Fruit fly (Drosophila melanogaster) whole organism, prepupa: ENCODE measurements around the gene PIP82.

Experiments used
- CG10631 ChIP-seq: fragments of 200-800 bp; sonication (Bioruptor generic); optimal IDR thresholded peaks from 2 replicates; lab custom pipeline; 2016; ENCODE audit warnings: missing biosample characterization, missing genetic modification characterization
- CG10669 ChIP-seq: fragments of 200-800 bp; sonication (Bioruptor generic); optimal IDR thresholded peaks from 3 replicates; lab custom pipeline; 2018; ENCODE audit warnings: missing biosample characterization, mild to moderate bottlenecking, missing genetic modification characterization, moderate library complexity
- CG11762 ChIP-seq: fragments of 200-800 bp; sonication (Bioruptor generic); optimal IDR thresholded peaks from 3 replicates; lab custom pipeline; 2016; ENCODE audit warnings: missing biosample characterization, missing genetic modification characterization; ENCODE audit not compliant: insufficient read depth
- CG11902 ChIP-seq: fragments of 200-800 bp; sonication (Bioruptor generic); optimal IDR thresholded peaks from 3 replicates; lab custom pipeline; 2016; ENCODE audit warnings: missing biosample characterization, missing genetic modification characterization
- CG15336 ChIP-seq: fragments of 200-800 bp; sonication (Bioruptor generic); IDR thresholded peaks from 2 replicates; pipeline ENCODE4 v1.3.6; 2022; ENCODE audit warnings: missing biosample characterization, missing genetic modification characterization
- CG1621 ChIP-seq: fragments of 200-800 bp; sonication (Bioruptor generic); optimal IDR thresholded peaks from 3 replicates; lab custom pipeline; 2018; ENCODE audit warnings: missing biosample characterization, mild to moderate bottlenecking, missing genetic modification characterization
- CG16779 ChIP-seq: fragments of 200-800 bp; sonication (Bioruptor generic); optimal IDR thresholded peaks from 3 replicates; lab custom pipeline; 2017; ENCODE audit warnings: missing biosample characterization, mild to moderate bottlenecking, missing genetic modification characterization
- CG3032 ChIP-seq: fragments of 200-800 bp; optimal IDR thresholded peaks from 2 replicates; lab custom pipeline; 2019; ENCODE audit warnings: missing biosample characterization, mild to moderate bottlenecking, missing genetic modification characterization, moderate library complexity
- CG31627 ChIP-seq: fragments of 200-800 bp; sonication (Bioruptor generic); optimal IDR thresholded peaks from 3 replicates; lab custom pipeline; 2016; ENCODE audit warnings: missing biosample characterization, missing genetic modification characterization
- CG3919 ChIP-seq: fragments of 200-800 bp; sonication (Bioruptor generic); optimal IDR thresholded peaks from 3 replicates; lab custom pipeline; 2016; ENCODE audit warnings: missing biosample characterization, missing genetic modification characterization
- CG4318 ChIP-seq: fragments of 200-800 bp; sonication (Bioruptor generic); optimal IDR thresholded peaks from 3 replicates; lab custom pipeline; 2017; ENCODE audit warnings: missing biosample characterization, mild to moderate bottlenecking, missing genetic modification characterization
- CG6163 ChIP-seq: fragments of 200-800 bp; sonication (Bioruptor generic); IDR thresholded peaks from 3 replicates; pipeline ENCODE4 v1.3.6; 2022; ENCODE audit warnings: missing biosample characterization, missing genetic modification characterization
- CG6792 ChIP-seq: fragments of 200-800 bp; sonication (Bioruptor generic); optimal IDR thresholded peaks from 3 replicates; lab custom pipeline; 2016; ENCODE audit warnings: missing biosample characterization, missing genetic modification characterization
- CG6808 ChIP-seq: fragments of 200-800 bp; sonication (Bioruptor generic); optimal IDR thresholded peaks from 3 replicates; lab custom pipeline; 2017; ENCODE audit warnings: missing biosample characterization, missing genetic modification characterization, mild to moderate bottlenecking, moderate library complexity, missing genetic modification reagents
- CG6854 ChIP-seq: fragments of 200-800 bp; sonication (Bioruptor generic); optimal IDR thresholded peaks from 2 replicates; lab custom pipeline; 2017; ENCODE audit warnings: missing biosample characterization, mild to moderate bottlenecking, missing genetic modification characterization
- CG7368 ChIP-seq: fragments of 200-800 bp; sonication (Bioruptor generic); optimal IDR thresholded peaks from 3 replicates; lab custom pipeline; 2016; ENCODE audit warnings: missing biosample characterization, missing genetic modification characterization
- CG8119 ChIP-seq: fragments of 200-800 bp; sonication (Bioruptor generic); IDR thresholded peaks from 3 replicates; pipeline ENCODE4 v1.3.6; 2022; ENCODE audit warnings: missing biosample characterization, missing genetic modification characterization
- CG8319 ChIP-seq: fragments of 200-800 bp; sonication (Bioruptor generic); optimal IDR thresholded peaks from 3 replicates; lab custom pipeline; 2016; ENCODE audit warnings: missing biosample characterization, missing genetic modification characterization
- CG8632 ChIP-seq: fragments of 200-800 bp; sonication (Bioruptor generic); optimal IDR thresholded peaks from 3 replicates; lab custom pipeline; 2016; ENCODE audit warnings: missing biosample characterization, missing genetic modification characterization
- Eip75B ChIP-seq: fragments of 200-800 bp; sonication (Bioruptor generic); optimal IDR thresholded peaks from 3 replicates; lab custom pipeline; 2016; ENCODE audit warnings: missing biosample characterization, missing genetic modification characterization
- Eip78C ChIP-seq: fragments of 200-800 bp; sonication (Bioruptor generic); peaks from one replicate; lab custom pipeline; 2016; ENCODE audit warnings: missing biosample characterization, missing genetic modification characterization
- Eip93F ChIP-seq: fragments of 200-800 bp; sonication (Bioruptor generic); optimal IDR thresholded peaks from 2 replicates; lab custom pipeline; 2016; ENCODE audit warnings: missing biosample characterization, mild to moderate bottlenecking, missing genetic modification characterization
- Ets96B ChIP-seq: fragments of 200-800 bp; optimal IDR thresholded peaks from 2 replicates; lab custom pipeline; 2019; ENCODE audit warnings: missing biosample characterization, mild to moderate bottlenecking, missing genetic modification characterization, moderate library complexity
- Hr38 ChIP-seq: sonication (Bioruptor generic); optimal IDR thresholded peaks from 2 replicates; lab custom pipeline; 2016; ENCODE audit warnings: missing biosample characterization, missing genetic modification characterization
- Hr39 ChIP-seq: fragments of 200-800 bp; sonication (Bioruptor generic); optimal IDR thresholded peaks from 2 replicates; lab custom pipeline; 2016; ENCODE audit warnings: missing biosample characterization, missing genetic modification characterization
- Hr4 ChIP-seq: fragments of 200-800 bp; sonication (Bioruptor generic); optimal IDR thresholded peaks from 3 replicates; lab custom pipeline; 2016; ENCODE audit warnings: missing biosample characterization, missing genetic modification characterization
- Lpt ChIP-seq: fragments of 200-800 bp; sonication (Bioruptor generic); optimal IDR thresholded peaks from 3 replicates; lab custom pipeline; 2016; ENCODE audit warnings: missing biosample characterization, missing genetic modification characterization
- Met ChIP-seq: fragments of 200-800 bp; sonication (Bioruptor generic); optimal IDR thresholded peaks from 3 replicates; lab custom pipeline; 2016; ENCODE audit warnings: missing biosample characterization, missing genetic modification characterization
- Smox ChIP-seq: fragments of 200-800 bp; sonication (Bioruptor generic); optimal IDR thresholded peaks from 3 replicates; lab custom pipeline; 2016; ENCODE audit warnings: missing biosample characterization, missing genetic modification characterization
- Sox102F ChIP-seq: fragments of 200-800 bp; sonication (Bioruptor generic); optimal IDR thresholded peaks from 2 replicates; lab custom pipeline; 2016; ENCODE audit warnings: missing biosample characterization, mild to moderate bottlenecking, missing genetic modification characterization
- Sox15 ChIP-seq: fragments of 200-800 bp; sonication (Bioruptor generic); optimal IDR thresholded peaks from 3 replicates; lab custom pipeline; 2016; ENCODE audit warnings: missing biosample characterization, missing genetic modification characterization
- achi ChIP-seq: fragments of 200-800 bp; sonication (Bioruptor generic); optimal IDR thresholded peaks from 3 replicates; lab custom pipeline; 2016; ENCODE audit warnings: missing biosample characterization, missing genetic modification characterization
- acj6 ChIP-seq: fragments of 200-800 bp; sonication (Bioruptor generic); optimal IDR thresholded peaks from 3 replicates; lab custom pipeline; 2016; ENCODE audit warnings: missing biosample characterization, missing genetic modification characterization
- cyc ChIP-seq: fragments of 200-800 bp; sonication (Bioruptor generic); optimal IDR thresholded peaks from 3 replicates; lab custom pipeline; 2016; ENCODE audit warnings: missing biosample characterization, missing genetic modification characterization
- dac ChIP-seq: fragments of 200-800 bp; sonication (Bioruptor generic); optimal IDR thresholded peaks from 2 replicates; lab custom pipeline; 2017; ENCODE audit warnings: missing biosample characterization, mild to moderate bottlenecking, missing genetic modification characterization
- eg ChIP-seq: fragments of 200-800 bp; sonication (Bioruptor generic); IDR thresholded peaks from 3 replicates; pipeline ENCODE4 v1.3.6; 2022; ENCODE audit warnings: missing biosample characterization, missing genetic modification characterization
- esn ChIP-seq: fragments of 200-800 bp; sonication (Bioruptor generic); optimal IDR thresholded peaks from 2 replicates; lab custom pipeline; 2016; ENCODE audit warnings: missing biosample characterization, mild to moderate bottlenecking, missing genetic modification characterization, moderate library complexity
- fd59A ChIP-seq: fragments of 200-800 bp; sonication (Bioruptor generic); optimal IDR thresholded peaks from 2 replicates; lab custom pipeline; 2017; ENCODE audit warnings: missing biosample characterization, mild to moderate bottlenecking, missing genetic modification characterization, missing genetic modification reagents
- fd85E ChIP-seq: fragments of 200-800 bp; sonication (Bioruptor generic); optimal IDR thresholded peaks from 3 replicates; lab custom pipeline; 2016; ENCODE audit warnings: missing biosample characterization, missing genetic modification characterization
- fkh ChIP-seq: fragments of 200-800 bp; sonication (Bioruptor generic); optimal IDR thresholded peaks from 3 replicates; lab custom pipeline; 2017; ENCODE audit warnings: missing biosample characterization, mild to moderate bottlenecking, missing genetic modification characterization, moderate library complexity
- pdm3 ChIP-seq: fragments of 200-800 bp; sonication (Bioruptor generic); optimal IDR thresholded peaks from 3 replicates; lab custom pipeline; 2016; ENCODE audit warnings: missing biosample characterization, missing genetic modification characterization
- salr ChIP-seq, 2 experiments: fragments of 200-800 bp; sonication (Bioruptor generic); optimal IDR thresholded peaks; 3 replicates each; lab custom pipeline; 2016 to 2018; ENCODE audit warnings: missing biosample characterization in 2 of 2, missing genetic modification characterization in 2 of 2, mild to moderate bottlenecking in 1 of 2
- spab ChIP-seq: fragments of 200-800 bp; sonication (Bioruptor generic); optimal IDR thresholded peaks from 2 replicates; lab custom pipeline; 2017; ENCODE audit warnings: missing biosample characterization, mild to moderate bottlenecking, missing genetic modification characterization, missing genetic modification reagents
- ss ChIP-seq, 2 experiments: fragments of 200-800 bp; sonication (Bioruptor generic); optimal IDR thresholded peaks; 2 replicates in 1 of 2; 3 replicates in 1 of 2; lab custom pipeline; 2017 to 2018; ENCODE audit warnings: mild to moderate bottlenecking in 2 of 2, missing biosample characterization in 2 of 2, missing genetic modification characterization in 2 of 2, moderate library complexity in 1 of 2
- svp ChIP-seq: fragments of 200-800 bp; sonication (Bioruptor generic); peaks from one replicate; lab custom pipeline; 2016; ENCODE audit warnings: missing biosample characterization, missing genetic modification characterization
- vri ChIP-seq: fragments of 200-800 bp; sonication (Bioruptor generic); optimal IDR thresholded peaks from 3 replicates; lab custom pipeline; 2016; ENCODE audit warnings: missing biosample characterization, mild to moderate bottlenecking, missing genetic modification characterization

PIP82 gene

dm6 chrX:8574672-8575350, 45.3 kb upstream of the PIP82 start (continued):
- TF ChIP-seq Eip93F (GFP tag; lab: Kevin White, UChicago) (no peak), CG31627 (peak; percentile 45), Sox102F (GFP tag; lab: Kevin White, UChicago) (peak; percentile 64), svp (GFP tag; lab: Kevin White, UChicago) (peak; percentile 74), CG16779 (tag; lab: Kevin White, UChicago) (no peak), CG4318 (GFP tag; lab: Kevin White, UChicago) (no peak), CG15336 (GFP tag; lab: Robert Waterston, UW) (peak; percentile 22; the same call in 1 of the 2 replicates), cyc (peak; percentile 48), fd59A (GFP tag; lab: Kevin White, UChicago) (no peak), CG3032 (tag; lab: Kevin White, UChicago) (peak; percentile 28), Ets96B (tag; lab: Kevin White, UChicago) (peak; percentile 42), Lpt (GFP tag; lab: Kevin White, UChicago) (no peak), Smox (GFP tag; lab: Kevin White, UChicago) (peak; percentile 65), CG10669 (GFP tag; lab: Kevin White, UChicago) (peak; percentile 50), Sox15 (peak; percentile 31), esn (GFP tag; lab: Kevin White, UChicago) (peak; percentile 75), eg (peak; percentile 66; the same call in 2 of the 3 replicates), spab (GFP tag; lab: Kevin White, UChicago) (no peak), CG8632 (GFP tag; lab: Kevin White, UChicago) (peak; percentile 64), Met (GFP tag; lab: Kevin White, UChicago) (peak; percentile 68), CG3919 (peak; percentile 67), CG6808 (GFP tag; lab: Kevin White, UChicago) (no peak), acj6 (peak; percentile 47), CG1621 (tag; lab: Kevin White, UChicago) (peak; percentile 4), CG8119 (no peak; the same call in 2 of the 3 replicates), CG8319 (GFP tag; lab: Kevin White, UChicago) (no peak), ss (GFP tag; optimal IDR thresholded peaks at IDR 0.05; lab: Kevin White, UChicago) (no peak)

- TF ChIP-seq Hr39 (GFP tag; lab: Kevin White, UChicago) (peak; percentile 24), CG8632 (GFP tag; lab: Kevin White, UChicago) (peak; percentile 21), Hr38 (GFP tag; lab: Kevin White, UChicago) (no peak), CG16779 (tag; lab: Kevin White, UChicago) (peak; percentile 0), CG11762 (GFP tag; lab: Kevin White, UChicago) (no peak), CG15336 (GFP tag; lab: Robert Waterston, UW) (peak; percentile 10; the same call in 1 of the 2 replicates), dac (GFP tag; lab: Kevin White, UChicago) (no peak), pdm3 (GFP tag; lab: Kevin White, UChicago) (peak; percentile 3), Ets96B (tag; lab: Kevin White, UChicago) (no peak), achi (GFP tag; lab: Kevin White, UChicago) (peak; percentile 42), CG31627 (peak; percentile 15), Eip78C (GFP tag; lab: Kevin White, UChicago) (peak; percentile 91), CG11902 (GFP tag; lab: Kevin White, UChicago) (no peak), svp (GFP tag; lab: Kevin White, UChicago) (peak; percentile 74), Hr4 (GFP tag; lab: Kevin White, UChicago) (peak; percentile 11), fd59A (GFP tag; lab: Kevin White, UChicago) (no peak), CG7368 (GFP tag; lab: Kevin White, UChicago) (no peak), CG8119 (peak; percentile 26; the same call in 1 of the 3 replicates), Met (GFP tag; lab: Kevin White, UChicago) (peak; percentile 42), CG6854 (peak; percentile 19), CG6792 (GFP tag; lab: Kevin White, UChicago) (peak; percentile 16), Eip75B (peak; percentile 22), Smox (GFP tag; lab: Kevin White, UChicago) (peak; percentile 25), fd85E (GFP tag; lab: Kevin White, UChicago) (no peak), vri (GFP tag; lab: Kevin White, UChicago) (no peak), salr (GFP tag; optimal IDR thresholded peaks at IDR 0.05; lab: Kevin White, UChicago) (no peak), CG6163 (GFP tag; lab: Robert Waterston, UW) (peak; percentile 23; the same call in 2 of the 3 replicates), Sox102F (GFP tag; lab: Kevin White, UChicago) (peak; percentile 15), CG10631 (GFP tag; lab: Kevin White, UChicago) (no peak), fkh (GFP tag; lab: Kevin White, UChicago) (peak; percentile 68), CG4318 (GFP tag; lab: Kevin White, UChicago) (no peak), acj6 (peak; percentile 44)
Observed at dm6 chrX:8573744-8574484, 44.4 kb upstream of the PIP82 start, which contains the start of gene CG12065. CG12065 (plus strand) TSS chrX:8574306.
